Worm (Caenorhabditis elegans) whole organism, late embryonic: Measurements from ENCODE around the gene sre-7.

Source experiments
- ceh-48 ChIP-seq: sonication (generic microtip); optimal IDR thresholded peaks from 2 replicates; lab custom pipeline; 2016; ENCODE audit warnings: missing genetic modification characterization, inconsistent platforms, missing compliant biosample characterization
- elt-2 ChIP-seq: sonication (generic microtip); optimal IDR thresholded peaks from 2 replicates; lab custom pipeline; 2016; ENCODE audit warnings: missing genetic modification reagents, missing genetic modification characterization, missing compliant biosample characterization
- hlh-13 ChIP-seq: fragments of 200-800 bp; sonication (Bioruptor generic); optimal IDR thresholded peaks from 2 replicates; lab custom pipeline; 2018; ENCODE audit warnings: mild to moderate bottlenecking, missing genetic modification characterization, missing compliant biosample characterization
- hlh-30 ChIP-seq: sonication (generic microtip); optimal IDR thresholded peaks from 2 replicates; lab custom pipeline; 2017; ENCODE audit warnings: antibody characterized with exemption, missing genetic modification characterization, missing compliant biosample characterization; ENCODE audit not compliant: insufficient read depth
- nhr-11 ChIP-seq: fragments of 150-350 bp; optimal IDR thresholded peaks from 2 replicates; lab custom pipeline; 2014; ENCODE audit warnings: missing biosample characterization, missing genetic modification characterization
- ref-2 ChIP-seq: sonication (generic microtip); optimal IDR thresholded peaks from 2 replicates; lab custom pipeline; 2016; ENCODE audit warnings: missing genetic modification characterization, missing compliant biosample characterization
- rnt-1 ChIP-seq: sonication (generic microtip); optimal IDR thresholded peaks from 2 replicates; lab custom pipeline; 2016; ENCODE audit warnings: missing genetic modification characterization, missing compliant biosample characterization
- unc-42 ChIP-seq: sonication (generic microtip); optimal IDR thresholded peaks from 2 replicates; lab custom pipeline; 2016; ENCODE audit warnings: missing genotype, missing genetic modification characterization, missing compliant biosample characterization

DNA sequence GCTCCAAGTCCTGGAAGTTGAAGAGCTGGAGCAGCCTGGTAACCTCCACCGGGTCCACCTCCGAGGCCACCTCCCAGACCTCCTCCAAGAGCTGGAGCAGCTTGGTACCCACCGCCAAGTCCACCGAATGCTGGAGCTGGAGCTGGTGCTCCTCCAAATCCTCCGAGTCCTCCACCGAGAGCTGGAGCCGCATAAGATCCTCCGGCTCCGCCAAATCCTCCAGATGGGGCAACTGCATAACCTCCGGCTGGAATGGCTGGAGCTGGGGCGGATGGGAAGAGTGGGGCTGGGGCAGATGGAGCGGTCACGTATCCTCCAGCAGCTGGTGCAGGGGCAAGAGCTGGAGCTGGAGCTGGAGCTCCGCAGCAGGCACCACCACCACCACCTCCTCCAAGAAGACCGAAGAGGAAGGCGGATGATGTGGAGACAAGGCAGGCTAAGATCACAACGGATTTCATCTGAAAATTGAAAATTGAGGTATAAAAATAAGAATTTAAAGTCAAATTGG lies 3.3 kb upstream of the sre-7 start, which contains the start of gene K02E11.10:
- no peak for TF ChIP-seq rnt-1 (tag; lab: Kevin White, UChicago)
- no peak for TF ChIP-seq hlh-13 (GFP tag; lab: Kevin White, UChicago)
- TF ChIP-seq ceh-48 (tag; lab: Kevin White, UChicago) = no peak
- no peak for TF ChIP-seq hlh-30 (tag; lab: Kevin White, UChicago)
- no peak for TF ChIP-seq nhr-11 (tag; lab: Kevin White, UChicago)
- TF ChIP-seq ref-2 (tag; lab: Kevin White, UChicago) = no peak
- TF ChIP-seq elt-2 = no peak
- no peak for TF ChIP-seq unc-42 (tag; lab: Kevin White, UChicago)
